Worm (Caenorhabditis elegans) whole organism, L2 larva: ENCODE data around the gene T23G4.127.

ENCODE experiments used
- C34F6.9 ChIP-seq: fragments of 150-350 bp; optimal IDR thresholded peaks from 2 replicates; lab custom pipeline; 2014; ENCODE audit warnings: missing biosample characterization, missing genetic modification characterization
- Y55F3AM.14 ChIP-seq: fragments of 200-800 bp; sonication (Bioruptor generic); optimal IDR thresholded peaks from 2 replicates; lab custom pipeline; 2018; ENCODE audit warnings: mild to moderate bottlenecking, missing genetic modification characterization, missing compliant biosample characterization
- alr-1 ChIP-seq: fragments of 150-350 bp; optimal IDR thresholded peaks from 2 replicates; lab custom pipeline; 2014; ENCODE audit warnings: missing biosample characterization, missing genetic modification characterization
- aly-2 ChIP-seq: fragments of 150-350 bp; optimal IDR thresholded peaks from 2 replicates; lab custom pipeline; 2014; ENCODE audit warnings: missing biosample characterization, missing genetic modification characterization
- ama-1 ChIP-seq: fragments of 150-350 bp; optimal IDR thresholded peaks from 2 replicates; lab custom pipeline; 2018; ENCODE audit warnings: inconsistent platforms
- blmp-1 ChIP-seq: sonication (generic microtip); optimal IDR thresholded peaks from 2 replicates; lab custom pipeline; 2017; ENCODE audit warnings: missing genetic modification characterization, mild to moderate bottlenecking, missing compliant biosample characterization, antibody characterized with exemption, moderate library complexity; ENCODE audit not compliant: insufficient read depth
- ceh-16 ChIP-seq: fragments of 150-350 bp; optimal IDR thresholded peaks from 2 replicates; lab custom pipeline; 2014; ENCODE audit warnings: missing biosample characterization, missing genetic modification characterization
- ceh-82 ChIP-seq: fragments of 150-350 bp; optimal IDR thresholded peaks from 2 replicates; lab custom pipeline; 2014; ENCODE audit warnings: missing biosample characterization, missing genetic modification characterization
- egl-27 ChIP-seq: sonication (generic microtip); optimal IDR thresholded peaks from 3 replicates; lab custom pipeline; 2017; ENCODE audit warnings: missing biosample characterization, missing genetic modification reagents, missing genetic modification characterization
- elt-1 ChIP-seq: fragments of 150-350 bp; optimal IDR thresholded peaks from 2 replicates; lab custom pipeline; 2014; ENCODE audit warnings: missing biosample characterization, missing genetic modification characterization
- fos-1 ChIP-seq: fragments of 150-350 bp; optimal IDR thresholded peaks from 2 replicates; lab custom pipeline; 2014; ENCODE audit warnings: missing biosample characterization, missing genetic modification characterization
- gmeb-1 ChIP-seq: fragments of 150-350 bp; optimal IDR thresholded peaks from 2 replicates; lab custom pipeline; 2014; ENCODE audit warnings: missing biosample characterization, missing genetic modification characterization
- lin-11 ChIP-seq: fragments of 150-350 bp; sonication (generic microtip); optimal IDR thresholded peaks from 2 replicates; lab custom pipeline; 2014; ENCODE audit warnings: missing biosample characterization, missing genetic modification characterization, inconsistent platforms, mixed read lengths
- lin-13 ChIP-seq: fragments of 150-350 bp; optimal IDR thresholded peaks from 2 replicates; lab custom pipeline; 2014; ENCODE audit warnings: missing biosample characterization, missing genetic modification reagents, missing genetic modification characterization
- lin-39 ChIP-seq: fragments of 150-350 bp; optimal IDR thresholded peaks from 2 replicates; lab custom pipeline; 2014; ENCODE audit warnings: missing biosample characterization, missing genetic modification reagents, missing genetic modification characterization
- lsy-2 ChIP-seq, 2 experiments: fragments of 150-350 bp in 1 of 2; sonication (generic microtip) in 1 of 2; optimal IDR thresholded peaks; 2 replicates each; lab custom pipeline; 2014 to 2017; ENCODE audit warnings: missing biosample characterization in 2 of 2, missing genetic modification characterization in 2 of 2
- mab-5 ChIP-seq: fragments of 150-350 bp; optimal IDR thresholded peaks from 2 replicates; lab custom pipeline; 2014; ENCODE audit warnings: missing biosample characterization, missing genetic modification characterization
- mbf-1 ChIP-seq: sonication (generic microtip); optimal IDR thresholded peaks from 2 replicates; lab custom pipeline; 2017; ENCODE audit warnings: missing biosample characterization, missing genetic modification characterization
- nhr-10 ChIP-seq: sonication (generic microtip); optimal IDR thresholded peaks from 2 replicates; lab custom pipeline; 2017; ENCODE audit warnings: missing biosample characterization, missing genetic modification characterization
- nhr-12 ChIP-seq: fragments of 150-350 bp; optimal IDR thresholded peaks from 2 replicates; lab custom pipeline; 2014; ENCODE audit warnings: missing biosample characterization, missing genetic modification characterization
- nhr-21 ChIP-seq: fragments of 150-350 bp; optimal IDR thresholded peaks from 2 replicates; lab custom pipeline; 2014; ENCODE audit warnings: missing biosample characterization, missing genetic modification characterization
- nhr-237 ChIP-seq: fragments of 150-350 bp; optimal IDR thresholded peaks from 2 replicates; lab custom pipeline; 2014; ENCODE audit warnings: missing biosample characterization, missing genetic modification characterization
- nhr-25 ChIP-seq: fragments of 150-350 bp; sonication (generic microtip); optimal IDR thresholded peaks from 3 replicates; lab custom pipeline; 2014; ENCODE audit warnings: missing biosample characterization, missing genetic modification characterization
- nhr-6 ChIP-seq: fragments of 150-350 bp; optimal IDR thresholded peaks from 2 replicates; lab custom pipeline; 2014; ENCODE audit warnings: missing biosample characterization, missing genetic modification characterization
- nhr-77 ChIP-seq: fragments of 150-350 bp; optimal IDR thresholded peaks from 2 replicates; lab custom pipeline; 2014; ENCODE audit warnings: missing biosample characterization, missing genetic modification characterization
- peb-1 ChIP-seq: fragments of 150-350 bp; optimal IDR thresholded peaks from 2 replicates; lab custom pipeline; 2014; ENCODE audit warnings: missing biosample characterization, missing genetic modification characterization
- skn-1 ChIP-seq: sonication (generic microtip); optimal IDR thresholded peaks from 2 replicates; lab custom pipeline; 2017; ENCODE audit warnings: missing biosample characterization, missing genetic modification characterization
- sma-3 ChIP-seq: sonication (generic microtip); optimal IDR thresholded peaks from 2 replicates; lab custom pipeline; 2016; ENCODE audit warnings: missing genetic modification reagents, missing genetic modification characterization, missing compliant biosample characterization
- sma-9 ChIP-seq, 2 experiments: fragments of 150-350 bp in 1 of 2; sonication (generic microtip) in 1 of 2; optimal IDR thresholded peaks; 2 replicates each; lab custom pipeline; 2014 to 2016; ENCODE audit warnings: missing genetic modification characterization in 2 of 2, mild to moderate bottlenecking in 1 of 2, missing biosample characterization in 1 of 2, missing compliant biosample characterization in 1 of 2, missing genetic modification reagents in 1 of 2, moderate library complexity in 1 of 2
- unc-55 ChIP-seq: fragments of 150-350 bp; sonication (generic microtip); optimal IDR thresholded peaks from 3 replicates; lab custom pipeline; 2014; ENCODE audit warnings: missing biosample characterization, missing genetic modification reagents, missing genetic modification characterization
- unc-62 ChIP-seq: fragments of 150-350 bp; optimal IDR thresholded peaks from 2 replicates; lab custom pipeline; 2014; ENCODE audit warnings: missing biosample characterization, missing genetic modification reagents, missing genetic modification characterization
- zag-1 ChIP-seq: fragments of 150-350 bp; optimal IDR thresholded peaks from 2 replicates; lab custom pipeline; 2014; ENCODE audit warnings: missing biosample characterization, missing genetic modification characterization
- ztf-11 ChIP-seq: sonication (generic microtip); optimal IDR thresholded peaks from 2 replicates; lab custom pipeline; 2017; ENCODE audit warnings: missing biosample characterization, missing genetic modification characterization
- ztf-4 ChIP-seq: fragments of 150-350 bp; optimal IDR thresholded peaks from 2 replicates; lab custom pipeline; 2014; ENCODE audit warnings: missing biosample characterization, missing genetic modification characterization

Gene T23G4.127

ce11 chrIV:13698603-13699002 is at the start of gene T23G4.127:
Gene T23G4.127 (minus strand): TSS chrIV:13698703.
- TF ChIP-seq nhr-25 (tag; lab: Kevin White, UChicago) (no peak), egl-27 (tag; lab: Kevin White, UChicago) (no peak), ama-1 (lab: Kevin White, UChicago) (no peak), unc-55 (GFP tag; lab: Kevin White, UChicago) (no peak), lsy-2 (tag; optimal IDR thresholded peaks at IDR 0.05; lab: Kevin White, UChicago) (no peak), ztf-4 (tag; lab: Kevin White, UChicago) (no peak), nhr-21 (tag; lab: Kevin White, UChicago) (no peak), nhr-6 (tag; lab: Kevin White, UChicago) (no peak), Y55F3AM.14 (GFP tag; lab: Kevin White, UChicago) (no peak), unc-62 (no peak), zag-1 (no peak), nhr-77 (tag; lab: Kevin White, UChicago) (no peak), elt-1 (tag; lab: Kevin White, UChicago) (no peak), ceh-82 (tag; lab: Kevin White, UChicago) (no peak), mbf-1 (tag; lab: Kevin White, UChicago) (no peak), alr-1 (tag; lab: Kevin White, UChicago) (no peak)

- TF ChIP-seq peb-1 (tag; lab: Kevin White, UChicago) (no peak), skn-1 (tag; lab: Kevin White, UChicago) (no peak)
- TF ChIP-seq, all 48 proteins: peak for 0
These were observed 46.9 kb upstream of the T23G4.127 start, which contains the start of gene C47A4.5 for ce11 chrIV:13745409-13745808. Gene C47A4.5 (plus strand): TSS chrIV:13745709.

- TF ChIP-seq nhr-6 (tag; lab: Kevin White, UChicago) (no peak), blmp-1 (tag; lab: Kevin White, UChicago) (no peak), ztf-11 (tag; lab: Kevin White, UChicago) (no peak), skn-1 (tag; lab: Kevin White, UChicago) (no peak), nhr-21 (tag; lab: Kevin White, UChicago) (no peak), zag-1 (no peak), nhr-12 (tag; lab: Kevin White, UChicago) (no peak), alr-1 (tag; lab: Kevin White, UChicago) (no peak), sma-9 (GFP tag; optimal IDR thresholded peaks at IDR 0.05; lab: Kevin White, UChicago) (no peak), sma-9 (tag; optimal IDR thresholded peaks at IDR 0.05; lab: Kevin White, UChicago) (no peak), lin-11 (no peak)
These were observed 43.7 kb upstream of the T23G4.127 start, which contains the start of gene C47A4.3 for ce11 chrIV:13742244-13742643. Gene C47A4.3 (minus strand): TSS chrIV:13742344.

ce11 chrIV:13727865-13728264 is 29.4 kb upstream of the T23G4.127 start:
- peak; percentile 67 for TF ChIP-seq fos-1 (tag; lab: Kevin White, UChicago)
- TF ChIP-seq sma-9 (GFP tag; optimal IDR thresholded peaks at IDR 0.05; lab: Kevin White, UChicago) = peak; percentile 32
- no peak for TF ChIP-seq sma-9 (tag; optimal IDR thresholded peaks at IDR 0.05; lab: Kevin White, UChicago)
- TF ChIP-seq lin-39 (tag; lab: Kevin White, UChicago) = no peak
- TF ChIP-seq gmeb-1 (tag; lab: Kevin White, UChicago) = no peak

ce11 chrIV:13726630-13727029 is 28.1 kb upstream of the T23G4.127 start, which contains the start of gene ent-4:
Gene ent-4 (plus strand): TSS chrIV:13726930.
- TF ChIP-seq elt-1 (tag; lab: Kevin White, UChicago) (no peak), blmp-1 (tag; lab: Kevin White, UChicago) (no peak), alr-1 (tag; lab: Kevin White, UChicago) (no peak), aly-2 (tag; lab: Kevin White, UChicago) (no peak), lin-13 (GFP tag; lab: Kevin White, UChicago) (no peak), C34F6.9 (no peak), nhr-237 (no peak), sma-3 (no peak), ceh-16 (tag; lab: Kevin White, UChicago) (no peak), mab-5 (no peak), nhr-10 (tag; lab: Kevin White, UChicago) (no peak)
- TF ChIP-seq, all 48 proteins: peak for 0
